Worm (Caenorhabditis elegans): ENCODE data around the gene pmp-3.

pmp-3 gene

DNA sequence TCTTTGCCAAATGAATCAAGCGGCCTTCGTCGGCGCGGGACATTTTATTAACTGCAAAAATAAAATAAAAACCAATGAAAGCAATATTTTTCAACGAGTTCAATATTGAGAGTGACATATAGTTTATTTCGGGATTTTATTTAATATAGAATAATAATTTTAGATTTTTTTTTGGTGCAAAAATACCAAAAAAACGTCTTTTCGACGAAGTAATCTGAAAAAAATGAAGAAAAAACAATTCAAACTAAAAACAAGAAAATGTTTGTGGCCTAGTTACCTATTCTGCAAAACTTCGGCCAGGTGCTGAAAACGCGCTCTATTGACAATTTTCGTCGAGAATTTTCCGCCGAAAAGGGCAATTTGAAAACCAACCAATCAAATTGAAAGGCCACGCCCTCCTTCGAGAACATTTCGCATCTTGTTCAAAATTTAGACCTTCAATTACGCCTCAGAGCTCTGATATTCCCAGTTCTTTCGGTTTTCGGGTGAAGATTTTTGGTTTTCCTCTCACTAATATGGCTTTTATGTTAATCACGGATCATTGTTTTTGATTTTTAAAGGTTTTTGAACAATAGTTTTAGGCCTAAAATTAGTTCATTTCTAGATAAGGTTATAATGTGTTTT, 39.0 kb downstream of the pmp-3 start, which contains the start of gene C47E8.4 (continued):
- TF ChIP-seq attf-6 (GFP tag; IDR thresholded peaks at IDR 0.05) (peak; percentile 71; the same call in 1 of the 2 replicates), mel-28 (tag; optimal IDR thresholded peaks at IDR 0.05; ENCODE audit: borderline replicate concordance) (peak; percentile 65), unc-130 (GFP tag; optimal IDR thresholded peaks at IDR 0.05) (peak; percentile 97), F57C9.4 (tag; optimal IDR thresholded peaks at IDR 0.05) (peak; percentile 57), nhr-120 (GFP tag; IDR thresholded peaks at IDR 0.05) (0 out of 2 replicates have a peak, but pooled peaks have one; percentile 79), gei-17 (GFP tag; optimal IDR thresholded peaks at IDR 0.05) (peak; percentile 69), egl-44 (GFP tag; IDR thresholded peaks at IDR 0.05) (peak; percentile 73), attf-3 (GFP tag; conservative IDR thresholded peaks at IDR 0.05) (peak; percentile 81), mcd-1 (GFP tag; IDR thresholded peaks at IDR 0.05) (peak; percentile 100), dpff-1 (tag; optimal IDR thresholded peaks at IDR 0.05) (peak; percentile 46), cebp-1 (GFP tag; IDR thresholded peaks at IDR 0.05) (peak; percentile 60; the same call in 1 of the 2 replicates), cebp-1 (tag; optimal IDR thresholded peaks at IDR 0.05) (peak; percentile 92), fkh-3 (tag; optimal IDR thresholded peaks at IDR 0.05) (no peak), die-1 (tag; optimal IDR thresholded peaks at IDR 0.05) (no peak), F57A8.1 (GFP tag; optimal IDR thresholded peaks at IDR 0.05) (no peak), F23B12.7 (tag; optimal IDR thresholded peaks at IDR 0.05; ENCODE audit: insufficient read depth) (peak; percentile 60), madf-10 (tag; optimal IDR thresholded peaks at IDR 0.05) (peak; percentile 93), ceh-40 (GFP tag; IDR thresholded peaks at IDR 0.05) (no peak), B0035.1 (tag; optimal IDR thresholded peaks at IDR 0.05) (peak; percentile 89), akir-1 (GFP tag; optimal IDR thresholded peaks at IDR 0.05) (peak; percentile 84), zfh-2 (GFP tag; conservative IDR thresholded peaks at IDR 0.05) (no peak), C06A6.2 (GFP tag; conservative IDR thresholded peaks at IDR 0.05) (peak; percentile 94), efl-1 (GFP tag; optimal IDR thresholded peaks at IDR 0.05) (peak; percentile 66), snpc-1.1 (tag; optimal IDR thresholded peaks at IDR 0.05; ENCODE audit: insufficient read depth) (peak; percentile 32), F39B2.1 (GFP tag; IDR thresholded peaks at IDR 0.05) (peak; percentile 80; the same call in 1 of the 2 replicates), madf-8 (GFP tag; conservative IDR thresholded peaks at IDR 0.05) (peak; percentile 81), ztf-6 (GFP tag; IDR thresholded peaks at IDR 0.05) (peak; percentile 68; the same call in 1 of the 2 replicates), nfyb-1 (GFP tag; IDR thresholded peaks at IDR 0.05) (peak; percentile 100), F22D6.2 (tag; optimal IDR thresholded peaks at IDR 0.05) (peak; percentile 88), repo-1 (tag; optimal IDR thresholded peaks at IDR 0.05) (peak; percentile 88), hlh-26 (GFP tag; conservative IDR thresholded peaks at IDR 0.05) (no peak), hsf-1 (GFP tag; IDR thresholded peaks at IDR 0.05) (peak; percentile 100), bed-2 (GFP tag; IDR thresholded peaks at IDR 0.05) (peak; percentile 95), rcor-1 (GFP tag; IDR thresholded peaks at IDR 0.05) (peak; percentile 97), F10E7.11 (tag; optimal IDR thresholded peaks at IDR 0.05) (peak; percentile 64), K11D2.4 (GFP tag; IDR thresholded peaks at IDR 0.05) (peak; percentile 94), egl-18 (GFP tag; IDR thresholded peaks at IDR 0.05) (peak; percentile 94), let-526 (GFP tag; IDR thresholded peaks at IDR 0.05) (peak; percentile 96), ceh-58 (GFP tag; IDR thresholded peaks at IDR 0.05) (0 out of 2 replicates have a peak, but pooled peaks have one; percentile 79), ekl-4 (GFP tag; IDR thresholded peaks at IDR 0.05) (peak; percentile 98), hrde-1 (tag; optimal IDR thresholded peaks at IDR 0.05; ENCODE audit: borderline replicate concordance) (peak; percentile 90), nhr-179 (tag; optimal IDR thresholded peaks at IDR 0.05) (no peak), snpc-3.4 (tag; optimal IDR thresholded peaks at IDR 0.05) (peak; percentile 95), hmg-1.2 (GFP tag; IDR thresholded peaks at IDR 0.05) (peak; percentile 72), xnd-1 (tag; optimal IDR thresholded peaks at IDR 0.05) (peak; percentile 75), nhr-27 (tag; optimal IDR thresholded peaks at IDR 0.05) (peak; percentile 92), Y53F4B.3 (GFP tag; IDR thresholded peaks at IDR 0.05) (peak; percentile 48; the same call in 1 of the 2 replicates)

Data from whole organism, young adult.